Worm (Caenorhabditis elegans) whole organism, L4 larva: ENCODE data around the gene gcy-5.

ENCODE experiments used
- D1046.2 ChIP-seq: fragments of 200-800 bp; sonication (Bioruptor generic); IDR thresholded peaks from 2 replicates; pipeline ENCODE4 v1.3.6; 2022; ENCODE audit warnings: missing genetic modification characterization, missing compliant biosample characterization
- R02D3.7 ChIP-seq: fragments of 150-350 bp; sonication (generic microtip); optimal IDR thresholded peaks from 3 replicates; lab custom pipeline; 2014; ENCODE audit warnings: missing biosample characterization, missing genetic modification characterization
- T26A8.4 ChIP-seq: fragments of 200-800 bp; sonication (Bioruptor generic); IDR thresholded peaks from 2 replicates; pipeline ENCODE4 v1.3.6; 2022; ENCODE audit warnings: missing genetic modification characterization, missing compliant biosample characterization
- Y48G9A.11 ChIP-seq: fragments of 200-800 bp; sonication (Bioruptor generic); IDR thresholded peaks from 2 replicates; pipeline ENCODE4 v1.3.6; 2022; ENCODE audit warnings: missing genetic modification reagents, missing genetic modification characterization, missing compliant biosample characterization
- attf-4 ChIP-seq: sonication (generic microtip); optimal IDR thresholded peaks from 3 replicates; lab custom pipeline; 2017; ENCODE audit warnings: missing biosample characterization, missing genetic modification characterization
- ces-1 ChIP-seq: fragments of 150-350 bp; sonication (generic microtip); optimal IDR thresholded peaks from 4 replicates; lab custom pipeline; 2014; ENCODE audit warnings: missing biosample characterization, missing genetic modification reagents, missing genetic modification characterization
- dmd-6 ChIP-seq: fragments of 200-800 bp; sonication (Bioruptor generic); IDR thresholded peaks from 2 replicates; pipeline ENCODE4 v1.3.6; 2022; ENCODE audit warnings: missing genetic modification reagents, missing genetic modification characterization, missing compliant biosample characterization
- duxl-1 ChIP-seq: sonication (generic microtip); optimal IDR thresholded peaks from 2 replicates; lab custom pipeline; 2016; ENCODE audit warnings: mild to moderate bottlenecking, missing genetic modification characterization, moderate library complexity, missing compliant biosample characterization; ENCODE audit not compliant: poor library complexity
- fos-1 ChIP-seq: fragments of 150-350 bp; optimal IDR thresholded peaks from 2 replicates; lab custom pipeline; 2014; ENCODE audit warnings: missing biosample characterization, missing genetic modification characterization
- lin-29 ChIP-seq: fragments of 200-800 bp; sonication (Bioruptor generic); IDR thresholded peaks from 2 replicates; pipeline ENCODE4 v1.3.6; 2022; ENCODE audit warnings: missing genetic modification reagents, missing genetic modification characterization, missing compliant biosample characterization
- madf-9 ChIP-seq: fragments of 200-800 bp; sonication (Bioruptor generic); conservative IDR thresholded peaks from 2 replicates; pipeline ENCODE4 v1.3.6; 2022; ENCODE audit warnings: missing genetic modification reagents, missing genetic modification characterization, missing compliant biosample characterization
- nhr-111 ChIP-seq: fragments of 200-800 bp; sonication (Bioruptor generic); optimal IDR thresholded peaks from 2 replicates; lab custom pipeline; 2018; ENCODE audit warnings: mild to moderate bottlenecking, missing genetic modification characterization, missing compliant biosample characterization
- nhr-28 ChIP-seq: fragments of 150-350 bp; optimal IDR thresholded peaks from 2 replicates; lab custom pipeline; 2014; ENCODE audit warnings: missing biosample characterization, missing genetic modification characterization
- nhr-42 ChIP-seq: fragments of 200-800 bp; sonication (Bioruptor generic); IDR thresholded peaks from 2 replicates; pipeline ENCODE4 v1.3.6; 2022; ENCODE audit warnings: missing genetic modification characterization, missing compliant biosample characterization
- unc-62 ChIP-seq, 3 experiments: fragments of 150-350 bp in 1 of 3; sonication (generic microtip); optimal IDR thresholded peaks in 2 of 3; peaks in 1 of 3; 1 replicate in 1 of 3; 2 replicates in 2 of 3; lab custom pipeline; 2014 to 2017; ENCODE audit warnings: missing biosample characterization in 3 of 3, missing genetic modification characterization in 3 of 3, missing genetic modification reagents in 3 of 3, missing genotype in 1 of 3
- zip-11 ChIP-seq: fragments of 200-800 bp; sonication (Bioruptor generic); IDR thresholded peaks from 2 replicates; pipeline ENCODE4 v1.3.6; 2022; ENCODE audit warnings: missing genetic modification characterization, missing compliant biosample characterization
- zip-2 ChIP-seq: fragments of 150-350 bp; optimal IDR thresholded peaks from 2 replicates; lab custom pipeline; 2014; ENCODE audit warnings: missing biosample characterization, missing genetic modification characterization

gcy-5 gene

ce11 chrII:10270052-10270451 is 46.0 kb downstream of the gcy-5 start, which contains the start of gene F54B3.2:
Gene F54B3.2, minus strand, starts transcription at chrII:10270152.
- TF ChIP-seq attf-4 (tag; lab: Kevin White, UChicago) (no peak), dmd-6 (GFP tag; lab: Robert Waterston, UW) (no peak), R02D3.7 (tag; lab: Kevin White, UChicago) (no peak), ces-1 (GFP tag; lab: Kevin White, UChicago) (no peak), madf-9 (GFP tag; lab: Robert Waterston, UW) (no peak), nhr-28 (tag; lab: Kevin White, UChicago) (no peak), zip-2 (no peak), duxl-1 (tag; lab: Kevin White, UChicago) (no peak), nhr-42 (no peak), T26A8.4 (GFP tag; lab: Robert Waterston, UW) (no peak), D1046.2 (no peak), nhr-111 (GFP tag; lab: Kevin White, UChicago) (no peak), Y48G9A.11 (GFP tag; lab: Robert Waterston, UW) (no peak), zip-11 (GFP tag; lab: Robert Waterston, UW) (no peak), fos-1 (no peak)

DNA sequence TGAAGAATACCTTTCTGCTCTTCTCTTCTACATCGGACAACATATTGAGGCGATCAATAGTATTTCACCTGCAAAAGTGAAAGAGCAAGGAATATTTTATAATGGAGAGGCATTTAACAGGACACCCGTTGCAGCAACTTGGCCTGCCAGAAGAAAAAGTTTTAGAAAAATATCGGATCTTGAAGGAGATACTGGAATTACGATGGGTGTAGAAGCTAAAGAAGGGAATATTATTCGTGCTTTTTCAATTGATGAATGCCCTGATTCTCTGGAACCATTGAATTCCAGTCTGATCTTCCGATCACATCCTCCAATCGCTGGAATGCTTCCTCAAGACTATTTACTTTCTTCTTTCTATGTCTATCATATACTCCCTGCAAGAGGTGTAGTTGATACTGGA is 54.8 kb downstream of the gcy-5 start:
- TF ChIP-seq lin-29 (GFP tag; lab: Robert Waterston, UW) (no peak), unc-62 (GFP tag; optimal IDR thresholded peaks at IDR 0.05 in 1 of 2; lab: Kevin White, UChicago) (peak in 1 of 2 experiments; percentile 95), unc-62 (tag; optimal IDR thresholded peaks at IDR 0.05; lab: Kevin White, UChicago) (no peak)
